Worm (Caenorhabditis elegans): ENCODE data around the gene C05C8.5.

C05C8.5 gene

ce11 chrV:7196498-7196966 is 38.1 kb downstream of the C05C8.5 start, which contains the start of gene F09G2.2 (continued):
- TF ChIP-seq fkh-10 (GFP tag; optimal IDR thresholded peaks at IDR 0.05), result peak; percentile 44
- TF ChIP-seq nhr-77 (tag; optimal IDR thresholded peaks at IDR 0.05), result peak; percentile 86
- TF ChIP-seq snpc-4 (tag; optimal IDR thresholded peaks at IDR 0.05), result peak; percentile 62
- TF ChIP-seq zag-1 (tag; optimal IDR thresholded peaks at IDR 0.05), result no peak
- peak; percentile 93 for TF ChIP-seq lin-15B (tag; optimal IDR thresholded peaks at IDR 0.05)
- peak; percentile 90 for TF ChIP-seq fkh-8 (tag; optimal IDR thresholded peaks at IDR 0.05)
- TF ChIP-seq sup-37 (GFP tag; optimal IDR thresholded peaks at IDR 0.05), result peak; percentile 30
- TF ChIP-seq unc-98 (GFP tag; IDR thresholded peaks at IDR 0.05), result peak; percentile 66; the same call in 1 of the 2 replicates
- TF ChIP-seq nhr-237 (tag; optimal IDR thresholded peaks at IDR 0.05), result peak; percentile 79
- no peak for TF ChIP-seq C34B4.2 (tag; optimal IDR thresholded peaks at IDR 0.05)
- no peak for TF ChIP-seq pqm-1 (tag; optimal IDR thresholded peaks at IDR 0.05)
- TF ChIP-seq irx-1 (tag; optimal IDR thresholded peaks at IDR 0.05), result peak; percentile 82
- peak; percentile 46 for TF ChIP-seq aly-2 (tag; optimal IDR thresholded peaks at IDR 0.05)
- TF ChIP-seq C04F5.9 (tag; optimal IDR thresholded peaks at IDR 0.05), result peak; percentile 22
- TF ChIP-seq mdl-1 (tag; optimal IDR thresholded peaks at IDR 0.05), result peak in 1 of 2 experiments; percentile 90
- no peak for TF ChIP-seq ces-1 (GFP tag; optimal IDR thresholded peaks at IDR 0.05)
- peak; percentile 34 for TF ChIP-seq vab-15 (tag; optimal IDR thresholded peaks at IDR 0.05)
- TF ChIP-seq pag-3 (tag; optimal IDR thresholded peaks at IDR 0.05; ENCODE audit: borderline replicate concordance, insufficient read depth), result peak; percentile 44
- peak; percentile 90 to 95 for TF ChIP-seq lsy-2 (tag; optimal IDR thresholded peaks at IDR 0.05)
- TF ChIP-seq sptf-1 (tag; optimal IDR thresholded peaks at IDR 0.05), result no peak
- peak; percentile 93 for TF ChIP-seq swsn-7 (tag; optimal IDR thresholded peaks at IDR 0.05)
- peak; percentile 82 for TF ChIP-seq dsc-1 (tag; optimal IDR thresholded peaks at IDR 0.05)
- TF ChIP-seq mef-2 (tag; optimal IDR thresholded peaks at IDR 0.05), result peak; percentile 62
- TF ChIP-seq lin-35 (GFP tag; optimal IDR thresholded peaks at IDR 0.05), result peak; percentile 96 to 97
- peak; percentile 90 for TF ChIP-seq lin-13 (GFP tag; optimal IDR thresholded peaks at IDR 0.05)
- TF ChIP-seq efl-3 (GFP tag; optimal IDR thresholded peaks at IDR 0.05), result no peak
- TF ChIP-seq xbp-1 (tag; optimal IDR thresholded peaks at IDR 0.05), result peak; percentile 94
- peak; percentile 83 for TF ChIP-seq fos-1 (tag; optimal IDR thresholded peaks at IDR 0.05)
- TF ChIP-seq nhr-84 (tag; optimal IDR thresholded peaks at IDR 0.05), result no peak
- peak; percentile 92 for TF ChIP-seq rnt-1 (tag; optimal IDR thresholded peaks at IDR 0.05)
- TF ChIP-seq nhr-11 (tag; optimal IDR thresholded peaks at IDR 0.05), result peak; percentile 10
- TF ChIP-seq snu-23 (GFP tag; optimal IDR thresholded peaks at IDR 0.05), result peak; percentile 96
- peak; percentile 92 to 93 (median 92) for TF ChIP-seq dpl-1 (GFP tag; optimal IDR thresholded peaks at IDR 0.05)
- peak; percentile 60 for TF ChIP-seq pax-3 (tag; optimal IDR thresholded peaks at IDR 0.05)
- TF ChIP-seq elt-3 (tag; optimal IDR thresholded peaks at IDR 0.05), result peak in 4 of 6 experiments; percentile 14 to 93 (median 68)
- TF ChIP-seq ceh-82 (tag; optimal IDR thresholded peaks at IDR 0.05), result peak; percentile 92 to 94 (median 93)
- TF ChIP-seq blmp-1 (tag; optimal IDR thresholded peaks at IDR 0.05), result peak; percentile 77
- TF ChIP-seq nhr-90 (tag; optimal IDR thresholded peaks at IDR 0.05; ENCODE audit: poor library complexity), result peak; percentile 92
- TF ChIP-seq ztf-11 (tag; optimal IDR thresholded peaks at IDR 0.05), result peak in 1 of 2 experiments; percentile 75
- TF ChIP-seq nhr-19 (GFP tag; conservative IDR thresholded peaks at IDR 0.05), result peak; percentile 94
- peak; percentile 29 for TF ChIP-seq lir-3 (tag; optimal IDR thresholded peaks at IDR 0.05; ENCODE audit: poor library complexity)
- peak; percentile 60 for TF ChIP-seq mab-9 (GFP tag; IDR thresholded peaks at IDR 0.05)
- no peak for TF ChIP-seq alr-1 (tag; optimal IDR thresholded peaks at IDR 0.05; ENCODE audit: borderline replicate concordance)
- peak; percentile 94 for TF ChIP-seq nhr-20 (tag; optimal IDR thresholded peaks at IDR 0.05)
- peak; percentile 91 for TF ChIP-seq efl-1 (optimal IDR thresholded peaks at IDR 0.05)
- peak; percentile 89 to 99 for TF ChIP-seq efl-1 (GFP tag; optimal IDR thresholded peaks at IDR 0.05 in 1 of 2)
- peak; percentile 92 for TF ChIP-seq skn-1 (tag; optimal IDR thresholded peaks at IDR 0.05)

Measured in whole organism, L1 larva.